Worm (Caenorhabditis elegans): Measurements from ENCODE around the gene C39B10.5.

- no peak for TF ChIP-seq him-1 (tag; optimal IDR thresholded peaks at IDR 0.05)
- no peak for TF ChIP-seq W03F9.2 (tag; optimal IDR thresholded peaks at IDR 0.05)
These were observed 2.4 kb upstream of the C39B10.5 start, which contains the start of gene C39B10.4 for ce11 chrX:10444705-10445104.
